Worm (Caenorhabditis elegans) whole organism, early embryonic: ENCODE data around the gene srz-14.

ENCODE experiments used
- B0310.2 ChIP-seq: sonication (generic microtip); optimal IDR thresholded peaks from 2 replicates; lab custom pipeline; 2016; ENCODE audit warnings: mild to moderate bottlenecking, missing genetic modification characterization, missing compliant biosample characterization
- F13C5.2 ChIP-seq: sonication (generic microtip); optimal IDR thresholded peaks from 2 replicates; lab custom pipeline; 2017; ENCODE audit warnings: mild to moderate bottlenecking, missing genetic modification characterization, inconsistent platforms, missing compliant biosample characterization
- aly-1 ChIP-seq: sonication (generic microtip); optimal IDR thresholded peaks from 2 replicates; lab custom pipeline; 2016; ENCODE audit warnings: missing genetic modification characterization, missing compliant biosample characterization
- ama-1 ChIP-seq: fragments of 150-350 bp; optimal IDR thresholded peaks from 2 replicates; lab custom pipeline; 2014
- ceh-13 ChIP-seq: fragments of 200-800 bp; sonication (Bioruptor generic); optimal IDR thresholded peaks from 2 replicates; lab custom pipeline; 2018; ENCODE audit warnings: mild to moderate bottlenecking, missing genetic modification characterization, missing compliant biosample characterization
- ceh-36 ChIP-seq: sonication (generic microtip); optimal IDR thresholded peaks from 2 replicates; lab custom pipeline; 2016; ENCODE audit warnings: missing genetic modification characterization, inconsistent platforms, missing compliant biosample characterization
- ets-7 ChIP-seq: sonication (generic microtip); optimal IDR thresholded peaks from 2 replicates; lab custom pipeline; 2016; ENCODE audit warnings: missing genotype, missing genetic modification characterization, missing compliant biosample characterization
- flt-1 ChIP-seq: fragments of 200-800 bp; sonication (Bioruptor generic); IDR thresholded peaks from 2 replicates; pipeline ENCODE4 v1.3.6; 2022; ENCODE audit warnings: missing genetic modification characterization, missing compliant biosample characterization
- hmbx-1 ChIP-seq: sonication (generic microtip); optimal IDR thresholded peaks from 2 replicates; lab custom pipeline; 2016; ENCODE audit warnings: mild to moderate bottlenecking, missing genetic modification characterization, missing compliant biosample characterization
- hmg-4 ChIP-seq: fragments of 200-800 bp; sonication (Bioruptor generic); optimal IDR thresholded peaks from 2 replicates; lab custom pipeline; 2018; ENCODE audit warnings: mild to moderate bottlenecking, missing genetic modification characterization, missing compliant biosample characterization
- hnd-1 ChIP-seq: sonication (generic microtip); optimal IDR thresholded peaks from 2 replicates; lab custom pipeline; 2016; ENCODE audit warnings: missing genetic modification characterization, missing compliant biosample characterization
- pes-1 ChIP-seq: fragments of 200-800 bp; sonication (Bioruptor generic); IDR thresholded peaks from 2 replicates; pipeline ENCODE4 v1.3.6; 2022; ENCODE audit warnings: missing genetic modification reagents, missing genetic modification characterization, missing compliant biosample characterization
- scrt-1 ChIP-seq: fragments of 200-800 bp; sonication (Bioruptor generic); IDR thresholded peaks from 2 replicates; pipeline ENCODE4 v1.3.6; 2022; ENCODE audit warnings: missing genetic modification characterization, missing compliant biosample characterization
- sea-1 ChIP-seq: fragments of 200-800 bp; sonication (Bioruptor generic); conservative IDR thresholded peaks from 2 replicates; pipeline ENCODE4 v1.3.6; 2022; ENCODE audit warnings: missing genetic modification characterization, missing compliant biosample characterization
- tbx-11 ChIP-seq: fragments of 200-800 bp; sonication (Bioruptor generic); IDR thresholded peaks from 2 replicates; pipeline ENCODE4 v1.3.6; 2022; ENCODE audit warnings: missing genetic modification characterization, missing compliant biosample characterization
- tbx-37 ChIP-seq: fragments of 200-800 bp; sonication (Bioruptor generic); conservative IDR thresholded peaks from 2 replicates; pipeline ENCODE4 v1.3.6; 2022; ENCODE audit warnings: missing genetic modification reagents, missing genetic modification characterization, missing compliant biosample characterization
- tra-4 ChIP-seq: sonication (generic microtip); optimal IDR thresholded peaks from 2 replicates; lab custom pipeline; 2017; ENCODE audit warnings: missing genetic modification characterization, missing compliant biosample characterization

Gene srz-14

ce11 chrV:16229439-16229838 is 46.0 kb downstream of the srz-14 start:
- TF ChIP-seq hmbx-1 (tag; lab: Kevin White, UChicago): no peak
- TF ChIP-seq flt-1 (GFP tag; lab: Robert Waterston, UW): no peak
- no peak for TF ChIP-seq pes-1
- TF ChIP-seq hnd-1 (tag; lab: Kevin White, UChicago): no peak
- TF ChIP-seq tra-4 (tag; lab: Kevin White, UChicago): no peak
- no peak for TF ChIP-seq ceh-36 (tag; lab: Kevin White, UChicago)
- no peak for TF ChIP-seq B0310.2 (tag; lab: Kevin White, UChicago)
- TF ChIP-seq tbx-11 (GFP tag; lab: Robert Waterston, UW): no peak
- no peak for TF ChIP-seq tbx-37 (GFP tag; lab: Robert Waterston, UW)
- TF ChIP-seq sea-1 (GFP tag; lab: Robert Waterston, UW): no peak
- TF ChIP-seq ama-1 (lab: Kevin White, UChicago): no peak
- no peak for TF ChIP-seq ceh-13
- TF ChIP-seq aly-1 (tag; lab: Kevin White, UChicago): no peak
- TF ChIP-seq F13C5.2: no peak
- TF ChIP-seq ets-7 (tag; lab: Kevin White, UChicago): no peak
- no peak for TF ChIP-seq hmg-4 (GFP tag; lab: Kevin White, UChicago)
- no peak for TF ChIP-seq scrt-1

- TF ChIP-seq ama-1 (lab: Kevin White, UChicago): no peak
- no peak for TF ChIP-seq hmbx-1 (tag; lab: Kevin White, UChicago)
- TF ChIP-seq ceh-36 (tag; lab: Kevin White, UChicago): no peak
- no peak for TF ChIP-seq pes-1
- TF ChIP-seq hmg-4 (GFP tag; lab: Kevin White, UChicago): no peak
- TF ChIP-seq ceh-13: no peak
- no peak for TF ChIP-seq tra-4 (tag; lab: Kevin White, UChicago)
- no peak for TF ChIP-seq scrt-1
- no peak for TF ChIP-seq ets-7 (tag; lab: Kevin White, UChicago)
- TF ChIP-seq hnd-1 (tag; lab: Kevin White, UChicago): no peak
- TF ChIP-seq B0310.2 (tag; lab: Kevin White, UChicago): no peak
Measured at ce11 chrV:16229896-16230295, 46.4 kb downstream of the srz-14 start, which contains the start of the genes F21H7.2 and F21H7.12. Gene F21H7.2, minus strand, starts transcription at chrV:16229996. Gene F21H7.12, plus strand, starts transcription at chrV:16230165.

- TF ChIP-seq ets-7 (tag; lab: Kevin White, UChicago) (no peak), hmg-4 (GFP tag; lab: Kevin White, UChicago) (no peak), aly-1 (tag; lab: Kevin White, UChicago) (no peak), ama-1 (lab: Kevin White, UChicago) (no peak), hnd-1 (tag; lab: Kevin White, UChicago) (no peak)
Measured at ce11 chrV:16232180-16232579, 48.7 kb downstream of the srz-14 start, which contains the start of gene gst-22. Gene gst-22, minus strand, starts transcription at chrV:16232282.

ce11 chrV:16233624-16234023 is 50.2 kb downstream of the srz-14 start, which contains the start of gene clec-233:
Gene clec-233, plus strand, starts transcription at chrV:16233924.
- TF ChIP-seq hmg-4 (GFP tag; lab: Kevin White, UChicago): no peak
- TF ChIP-seq tbx-37 (GFP tag; lab: Robert Waterston, UW): no peak
- no peak for TF ChIP-seq hmbx-1 (tag; lab: Kevin White, UChicago)
- TF ChIP-seq hnd-1 (tag; lab: Kevin White, UChicago): no peak
- no peak for TF ChIP-seq aly-1 (tag; lab: Kevin White, UChicago)
- no peak for TF ChIP-seq ceh-13
- TF ChIP-seq F13C5.2: no peak
- TF ChIP-seq sea-1 (GFP tag; lab: Robert Waterston, UW): no peak
- TF ChIP-seq flt-1 (GFP tag; lab: Robert Waterston, UW): no peak
- no peak for TF ChIP-seq tra-4 (tag; lab: Kevin White, UChicago)
- no peak for TF ChIP-seq pes-1
- TF ChIP-seq ceh-36 (tag; lab: Kevin White, UChicago): no peak
- no peak for TF ChIP-seq tbx-11 (GFP tag; lab: Robert Waterston, UW)
- no peak for TF ChIP-seq ets-7 (tag; lab: Kevin White, UChicago)
- no peak for TF ChIP-seq scrt-1
